Fruit fly (Drosophila melanogaster) whole organism, embryonic: ENCODE results near the gene qless.

Experiments
- CG15479 ChIP-seq: fragments of 200-800 bp; sonication (Bioruptor generic); optimal IDR thresholded peaks from 3 replicates; lab custom pipeline; 2019; ENCODE audit warnings: missing biosample characterization, mild to moderate bottlenecking, missing genetic modification characterization, moderate library complexity
- inv ChIP-seq: fragments of 200-800 bp; sonication (Bioruptor generic); IDR thresholded peaks from 2 replicates; pipeline ENCODE4 v1.3.6; 2022; ENCODE audit warnings: missing biosample characterization, missing genetic modification characterization; ENCODE audit not compliant: partially characterized antibody
- tll ChIP-seq, 2 experiments: fragments of 200-800 bp in 1 of 2; fragments of >200 bp in 1 of 2; sonication (Bioruptor generic) in 1 of 2; optimal IDR thresholded peaks; 2 replicates each; lab custom pipeline; 2017 to 2019; ENCODE audit warnings: missing biosample characterization in 2 of 2, missing genetic modification characterization in 2 of 2, mild to moderate bottlenecking in 1 of 2, moderate library complexity in 1 of 2

The qless gene

dm6 chr3R:31193062-31193461 is 59.3 kb downstream of the qless start, which contains the start of gene bnk:
Gene bnk, plus strand, starts transcription at chr3R:31193362.
- TF ChIP-seq tll (GFP tag; optimal IDR thresholded peaks at IDR 0.05; lab: Kevin White, UChicago) = peak in 1 of 2 experiments; percentile 35
- no peak for TF ChIP-seq inv (GFP tag; lab: Robert Waterston, UW)
- TF ChIP-seq CG15479 (GFP tag; lab: Kevin White, UChicago) = peak; percentile 83
